Fruit fly (Drosophila melanogaster): Measurements from ENCODE around the gene SWIP.

dm6 chrX:16292646-16293045 lies 20.9 kb upstream of the SWIP start:
- TF ChIP-seq CG4424 (GFP tag; optimal IDR thresholded peaks at IDR 0.05): no peak
- TF ChIP-seq slbo (GFP tag; IDR thresholded peaks at IDR 0.05): no peak
- TF ChIP-seq Hand (GFP tag; optimal IDR thresholded peaks at IDR 0.05): no peak
- TF ChIP-seq Dll (GFP tag; IDR thresholded peaks at IDR 0.05; ENCODE audit: partially characterized antibody): no peak
- no peak for TF ChIP-seq psq (GFP tag; optimal IDR thresholded peaks at IDR 0.05)
- no peak for TF ChIP-seq sens (GFP tag)
